Worm (Caenorhabditis elegans): ENCODE data around the gene abu-7.

ce11 chrV:5113654-5114053 lies 50.9 kb downstream of the abu-7 start, which contains the start of gene C04F5.8:
- TF ChIP-seq W03F9.2 (tag; optimal IDR thresholded peaks at IDR 0.05): no peak
- no peak for TF ChIP-seq dao-5 (tag; optimal IDR thresholded peaks at IDR 0.05)
- TF ChIP-seq him-1 (tag; optimal IDR thresholded peaks at IDR 0.05): no peak
